Worm (Caenorhabditis elegans): ENCODE measurements around the gene glb-4.
A peak's percentile ranks its signal among the peaks of the same experiment; 100 is the strongest.

Gene glb-4

DNA sequence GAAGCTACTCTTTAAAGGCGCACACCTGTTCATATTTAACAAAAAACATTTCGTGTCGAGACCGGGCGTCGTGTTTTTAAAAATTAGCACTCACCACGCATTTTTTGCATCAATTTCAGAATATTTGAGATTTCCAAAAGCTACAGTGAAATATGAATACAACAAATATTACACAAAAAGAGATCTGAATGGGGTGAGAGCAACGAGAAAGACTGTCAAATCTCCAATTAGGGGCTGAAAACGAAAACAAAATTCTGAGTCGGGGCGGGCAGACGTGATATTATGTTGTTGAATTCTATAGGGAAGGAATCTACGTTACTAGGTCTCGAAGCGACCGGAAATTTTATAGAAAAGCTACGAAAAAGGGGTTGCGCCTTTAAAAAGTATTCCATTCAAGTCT lies 7.3 kb downstream of the glb-4 start, which contains the start of gene C09H10.5:
Gene C09H10.5, minus strand, starts transcription at position 101 of the 400 bp plus-strand sequence.
- TF ChIP-seq fkh-10 (GFP tag; optimal IDR thresholded peaks at IDR 0.05) (no peak), tbx-7 (tag; optimal IDR thresholded peaks at IDR 0.05) (no peak), zip-5 (tag; optimal IDR thresholded peaks at IDR 0.05) (no peak), unc-55 (GFP tag; optimal IDR thresholded peaks at IDR 0.05) (no peak), mec-3 (tag; optimal IDR thresholded peaks at IDR 0.05; ENCODE audit: borderline replicate concordance) (no peak), fkh-6 (tag; optimal IDR thresholded peaks at IDR 0.05) (no peak), eyg-1 (tag; optimal IDR thresholded peaks at IDR 0.05) (no peak), T23F11.4 (GFP tag; optimal IDR thresholded peaks at IDR 0.05) (no peak), tbx-2 (tag; optimal IDR thresholded peaks at IDR 0.05) (no peak), ztf-16 (tag; optimal IDR thresholded peaks at IDR 0.05) (no peak), ceh-34 (tag; optimal IDR thresholded peaks at IDR 0.05) (no peak), pha-2 (tag; optimal IDR thresholded peaks at IDR 0.05) (no peak), lim-6 (tag; optimal IDR thresholded peaks at IDR 0.05) (no peak), ceh-30 (tag; optimal IDR thresholded peaks at IDR 0.05) (no peak), ceh-24 (tag; optimal IDR thresholded peaks at IDR 0.05) (no peak), ets-4 (tag; optimal IDR thresholded peaks at IDR 0.05) (no peak)

DNA sequence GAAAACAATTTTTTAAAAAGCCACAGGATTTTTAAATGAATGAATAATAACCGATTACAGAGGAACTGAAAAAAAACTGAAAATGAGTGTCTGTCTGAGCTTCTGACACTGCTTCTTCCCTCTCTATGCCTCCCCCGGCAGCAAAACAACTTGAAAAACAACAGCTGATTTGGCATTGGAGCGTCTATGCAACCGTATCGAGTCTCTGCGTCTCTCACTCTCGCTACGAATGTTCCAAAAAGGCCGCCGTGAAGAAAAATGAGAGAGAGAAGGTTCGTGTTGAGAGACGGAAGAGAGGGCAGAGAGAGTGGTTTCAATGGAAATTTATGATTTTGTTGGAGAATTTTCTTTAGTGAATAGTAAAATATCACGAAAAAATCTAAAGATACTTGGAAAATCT lies 8.0 kb downstream of the glb-4 start:
- TF ChIP-seq sdc-2 (tag; optimal IDR thresholded peaks at IDR 0.05) (no peak), hlh-30 (tag; optimal IDR thresholded peaks at IDR 0.05; ENCODE audit: insufficient read depth) (peak; percentile 66), nfya-1 (tag; optimal IDR thresholded peaks at IDR 0.05) (peak; percentile 63)

DNA sequence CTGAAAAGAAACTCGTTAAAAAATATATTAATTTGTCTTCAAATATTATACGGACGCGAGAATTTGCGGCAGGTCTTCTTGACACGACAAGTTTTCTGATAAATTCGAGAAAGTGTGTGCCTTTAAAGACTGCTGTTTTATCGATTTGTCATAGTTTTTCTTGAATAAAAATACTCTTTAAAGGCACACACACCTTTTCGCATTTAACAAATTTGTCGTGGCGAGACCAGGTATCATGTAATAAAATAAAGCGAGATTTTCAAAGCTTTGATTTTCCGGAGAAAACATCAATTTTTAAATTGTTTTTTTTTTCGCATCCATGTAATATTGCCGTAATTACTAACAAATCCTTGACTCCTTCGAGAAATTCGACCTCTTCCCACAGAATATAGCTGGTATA lies 9.8 kb downstream of the glb-4 start:
- TF ChIP-seq pag-3 (tag; optimal IDR thresholded peaks at IDR 0.05; ENCODE audit: borderline replicate concordance) (no peak), che-1 (tag; optimal IDR thresholded peaks at IDR 0.05) (no peak), fkh-10 (GFP tag; optimal IDR thresholded peaks at IDR 0.05) (no peak), ref-2 (tag; optimal IDR thresholded peaks at IDR 0.05) (no peak), pqm-1 (tag; optimal IDR thresholded peaks at IDR 0.05) (no peak)

DNA sequence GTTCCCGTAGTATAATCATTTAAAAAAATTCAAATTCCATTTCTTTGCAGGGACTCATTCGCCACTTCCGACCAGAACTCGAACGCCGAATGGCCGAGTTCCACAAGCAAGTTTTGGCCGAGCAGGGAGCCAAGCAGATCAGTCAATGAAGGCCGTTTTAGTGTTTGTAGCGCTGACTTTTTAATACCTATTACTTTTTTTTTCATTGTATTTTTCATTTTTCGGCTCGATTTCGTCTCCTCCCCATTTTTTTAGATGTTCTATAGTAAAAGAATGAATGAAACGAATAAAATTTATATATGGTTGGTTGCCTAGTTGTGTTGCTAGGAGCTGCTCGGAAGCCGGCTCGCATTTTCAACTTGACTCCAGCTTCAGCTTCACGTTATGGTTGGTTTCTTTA lies 11.2 kb downstream of the glb-4 start, which contains the start of gene C09H10.4:
Gene C09H10.4, plus strand, starts transcription at position 301 of the 400 bp plus-strand sequence.
- no peak for TF ChIP-seq fkh-6 (tag; optimal IDR thresholded peaks at IDR 0.05)
- no peak for TF ChIP-seq ets-4 (tag; optimal IDR thresholded peaks at IDR 0.05)
- TF ChIP-seq Y22D7AL.16 (tag; optimal IDR thresholded peaks at IDR 0.05) = no peak
- TF ChIP-seq zip-5 (tag; optimal IDR thresholded peaks at IDR 0.05) = no peak
- TF ChIP-seq ceh-22 (tag; optimal IDR thresholded peaks at IDR 0.05) = no peak
- no peak for TF ChIP-seq nhr-232 (tag; optimal IDR thresholded peaks at IDR 0.05)
- no peak for TF ChIP-seq pax-1 (tag; optimal IDR thresholded peaks at IDR 0.05)
- TF ChIP-seq pha-4 (tag; optimal IDR thresholded peaks at IDR 0.05) = no peak
- TF ChIP-seq hlh-15 (tag; optimal IDR thresholded peaks at IDR 0.05) = no peak
- TF ChIP-seq mec-3 (tag; optimal IDR thresholded peaks at IDR 0.05; ENCODE audit: borderline replicate concordance) = no peak
- no peak for TF ChIP-seq pag-3 (tag; optimal IDR thresholded peaks at IDR 0.05; ENCODE audit: borderline replicate concordance)
- no peak for TF ChIP-seq unc-86 (tag; optimal IDR thresholded peaks at IDR 0.05)
- no peak for TF ChIP-seq T23F11.4 (GFP tag; optimal IDR thresholded peaks at IDR 0.05)
- TF ChIP-seq unc-55 (GFP tag; optimal IDR thresholded peaks at IDR 0.05) = no peak
- TF ChIP-seq elt-2 (tag; optimal IDR thresholded peaks at IDR 0.05) = no peak
- TF ChIP-seq ceh-45 (GFP tag; IDR thresholded peaks at IDR 0.05) = no peak
- no peak for TF ChIP-seq ceh-48 (tag; optimal IDR thresholded peaks at IDR 0.05)
- TF ChIP-seq ceh-19 (GFP tag; optimal IDR thresholded peaks at IDR 0.05) = no peak
- no peak for TF ChIP-seq pros-1 (tag; optimal IDR thresholded peaks at IDR 0.05)

All from whole organism, late embryonic.